ENCODE assay signal across 3 worm cellular contexts in genomic region chrX:15932859-15933258, ce11.
TF ChIP-seq lines count a peak whose summit lies in the region.

No protein-coding gene starts in this region.

TF ChIP-seq in whole organism, L3 larva, 47 proteins besides CTCF, POLR2A, EP300 and RAD21:
- no peak for TF ChIP-seq nfya-1 (tag; optimal IDR thresholded peaks at IDR 0.05; lab: Kevin White, UChicago; ENCODE audit: insufficient read depth)
- no peak for TF ChIP-seq skn-1 (tag; optimal IDR thresholded peaks at IDR 0.05; lab: Kevin White, UChicago)
- peak; percentile 22 for TF ChIP-seq snpc-4 (tag; optimal IDR thresholded peaks at IDR 0.05; lab: Kevin White, UChicago)

TF ChIP-seq in whole organism, L4 larva, 104 proteins besides CTCF, POLR2A, EP300 and RAD21:
- TF ChIP-seq saeg-2 (GFP tag; IDR thresholded peaks at IDR 0.05; lab: Robert Waterston, UW), result no peak
- TF ChIP-seq nhr-42 (GFP tag; IDR thresholded peaks at IDR 0.05; lab: Robert Waterston, UW), result no peak
- 0 out of 2 replicates have a peak, but pooled peaks have one; percentile 9 for TF ChIP-seq set-16 (GFP tag; IDR thresholded peaks at IDR 0.05; lab: Robert Waterston, UW)
TF ChIP-seq in whole organism, L4 larva: peak in this region for 1.

TF ChIP-seq in whole organism, young adult, 124 proteins besides CTCF, POLR2A, EP300 and RAD21:
- TF ChIP-seq unc-62 (GFP tag; optimal IDR thresholded peaks at IDR 0.05; lab: Kevin White, UChicago), result no peak
- no peak for TF ChIP-seq tlf-1 (GFP tag; optimal IDR thresholded peaks at IDR 0.05; lab: Kevin White, UChicago)
- no peak for TF ChIP-seq ekl-4 (GFP tag; IDR thresholded peaks at IDR 0.05; lab: Robert Waterston, UW)
- peak; percentile 18 for TF ChIP-seq snpc-4 (GFP tag; optimal IDR thresholded peaks at IDR 0.05; lab: Kevin White, UChicago)
- peak in 2 of 4 experiments; percentile 63 to 85 for TF ChIP-seq snpc-4 (tag; optimal IDR thresholded peaks at IDR 0.05; lab: Kevin White, UChicago)
- TF ChIP-seq zfh-2 (GFP tag; conservative IDR thresholded peaks at IDR 0.05; lab: Robert Waterston, UW), result 0 out of 2 replicates have a peak, but pooled peaks have one; percentile 25
- no peak for TF ChIP-seq ZK185.1 (tag; optimal IDR thresholded peaks at IDR 0.05; lab: Kevin White, UChicago; ENCODE audit: poor library complexity, severe bottlenecking)
- no peak for TF ChIP-seq madf-8 (GFP tag; conservative IDR thresholded peaks at IDR 0.05; lab: Robert Waterston, UW)
- TF ChIP-seq T26A5.8 (tag; optimal IDR thresholded peaks at IDR 0.05; lab: Kevin White, UChicago), result no peak
